Fruit fly (Drosophila melanogaster) whole organism, prepupa: ENCODE measurements around the gene CG31997.

Experiments used
- Blimp-1 ChIP-seq: fragments of 200-800 bp; sonication (Bioruptor generic); optimal IDR thresholded peaks from 3 replicates; lab custom pipeline; 2017; ENCODE audit warnings: missing biosample characterization, missing genetic modification characterization, mild to moderate bottlenecking, moderate library complexity, missing genetic modification reagents
- CG11762 ChIP-seq: fragments of 200-800 bp; sonication (Bioruptor generic); optimal IDR thresholded peaks from 3 replicates; lab custom pipeline; 2016; ENCODE audit warnings: missing biosample characterization, missing genetic modification characterization; ENCODE audit not compliant: insufficient read depth
- CG3032 ChIP-seq: fragments of 200-800 bp; optimal IDR thresholded peaks from 2 replicates; lab custom pipeline; 2019; ENCODE audit warnings: missing biosample characterization, mild to moderate bottlenecking, missing genetic modification characterization, moderate library complexity
- CG3919 ChIP-seq: fragments of 200-800 bp; sonication (Bioruptor generic); optimal IDR thresholded peaks from 3 replicates; lab custom pipeline; 2016; ENCODE audit warnings: missing biosample characterization, missing genetic modification characterization
- CG6854 ChIP-seq: fragments of 200-800 bp; sonication (Bioruptor generic); optimal IDR thresholded peaks from 2 replicates; lab custom pipeline; 2017; ENCODE audit warnings: missing biosample characterization, mild to moderate bottlenecking, missing genetic modification characterization
- Lpt ChIP-seq: fragments of 200-800 bp; sonication (Bioruptor generic); optimal IDR thresholded peaks from 3 replicates; lab custom pipeline; 2016; ENCODE audit warnings: missing biosample characterization, missing genetic modification characterization
- OdsH ChIP-seq: fragments of 200-800 bp; sonication (Bioruptor generic); optimal IDR thresholded peaks from 3 replicates; lab custom pipeline; 2016; ENCODE audit warnings: missing biosample characterization, missing genetic modification characterization
- Sox14 ChIP-seq: fragments of 200-800 bp; sonication (Bioruptor generic); optimal IDR thresholded peaks from 3 replicates; lab custom pipeline; 2016; ENCODE audit warnings: missing biosample characterization, missing genetic modification characterization
- cyc ChIP-seq: fragments of 200-800 bp; sonication (Bioruptor generic); optimal IDR thresholded peaks from 3 replicates; lab custom pipeline; 2016; ENCODE audit warnings: missing biosample characterization, missing genetic modification characterization
- dsx ChIP-seq: fragments of 200-800 bp; optimal IDR thresholded peaks from 3 replicates; lab custom pipeline; 2019; ENCODE audit warnings: missing biosample characterization, mild to moderate bottlenecking, missing genetic modification characterization, moderate library complexity; ENCODE audit not compliant: poor library complexity, severe bottlenecking
- eg ChIP-seq: fragments of 200-800 bp; sonication (Bioruptor generic); IDR thresholded peaks from 3 replicates; pipeline ENCODE4 v1.3.6; 2022; ENCODE audit warnings: missing biosample characterization, missing genetic modification characterization
- lz ChIP-seq: fragments of 200-800 bp; sonication (Bioruptor generic); optimal IDR thresholded peaks from 3 replicates; lab custom pipeline; 2016; ENCODE audit warnings: missing biosample characterization, missing genetic modification characterization
- pdm3 ChIP-seq: fragments of 200-800 bp; sonication (Bioruptor generic); optimal IDR thresholded peaks from 3 replicates; lab custom pipeline; 2016; ENCODE audit warnings: missing biosample characterization, missing genetic modification characterization
- ss ChIP-seq, 2 experiments: fragments of 200-800 bp; sonication (Bioruptor generic); optimal IDR thresholded peaks; 2 replicates in 1 of 2; 3 replicates in 1 of 2; lab custom pipeline; 2017 to 2018; ENCODE audit warnings: mild to moderate bottlenecking in 2 of 2, missing biosample characterization in 2 of 2, missing genetic modification characterization in 2 of 2, moderate library complexity in 1 of 2

DNA sequence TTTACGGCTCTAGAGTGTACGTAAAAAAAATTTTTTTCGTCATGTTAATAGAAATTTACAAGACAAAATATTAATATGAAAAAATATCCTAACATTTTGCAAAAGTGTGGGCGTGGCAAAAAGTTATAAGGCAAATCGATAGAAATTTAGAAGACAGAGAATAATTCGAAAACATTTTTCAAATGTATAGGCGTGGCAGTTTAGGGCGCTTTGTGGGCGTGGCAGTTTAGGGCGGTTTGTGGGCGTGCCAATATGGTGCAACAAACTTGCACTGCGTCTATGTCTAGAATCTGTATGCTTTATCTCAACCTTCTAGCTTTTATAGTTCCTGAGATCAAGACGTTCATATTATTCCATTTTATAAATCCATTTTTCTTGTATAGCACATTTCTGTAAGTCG, 24.9 kb downstream of the CG31997 start:
- TF ChIP-seq CG6854 (GFP tag; lab: Kevin White, UChicago): no peak
- TF ChIP-seq cyc: no peak
- TF ChIP-seq lz: no peak
- TF ChIP-seq Sox14: no peak
- TF ChIP-seq CG3032 (tag; lab: Kevin White, UChicago): no peak
- TF ChIP-seq OdsH: no peak
- no peak for TF ChIP-seq CG11762 (GFP tag; lab: Kevin White, UChicago)
- TF ChIP-seq pdm3 (GFP tag; lab: Kevin White, UChicago): no peak
- no peak for TF ChIP-seq eg
- no peak for TF ChIP-seq CG3919
- TF ChIP-seq Blimp-1 (GFP tag; lab: Kevin White, UChicago): no peak
- no peak for TF ChIP-seq Lpt (GFP tag; lab: Kevin White, UChicago)
- TF ChIP-seq dsx (GFP tag; lab: Kevin White, UChicago): no peak
- TF ChIP-seq ss (GFP tag; optimal IDR thresholded peaks at IDR 0.05; lab: Kevin White, UChicago): no peak
